Fruit fly (Drosophila melanogaster): ENCODE results near the gene Exo84.

The Exo84 gene

dm6 chr3R:26036153-26037144 lies 15.6 kb downstream of the Exo84 start (continued):
- peak; percentile 89 for TF ChIP-seq Asciz (GFP tag; optimal IDR thresholded peaks at IDR 0.05)
- peak; percentile 98 for TF ChIP-seq CG9727 (GFP tag; optimal IDR thresholded peaks at IDR 0.05)
- peak; percentile 89 for TF ChIP-seq PHDP (tag; optimal IDR thresholded peaks at IDR 0.05)
- no peak for TF ChIP-seq unc-4 (GFP tag; IDR thresholded peaks at IDR 0.05; ENCODE audit: partially characterized antibody)
- no peak for TF ChIP-seq CG6272 (GFP tag; IDR thresholded peaks at IDR 0.05)
- peak; percentile 95 for TF ChIP-seq CG13424 (tag; optimal IDR thresholded peaks at IDR 0.05)
- TF ChIP-seq eve (GFP tag; optimal IDR thresholded peaks at IDR 0.05) = peak in 1 of 2 experiments; percentile 78
- peak; percentile 54; the same call in 2 of the 3 replicates for TF ChIP-seq tgo (GFP tag; IDR thresholded peaks at IDR 0.05)
- no peak for TF ChIP-seq B-H2 (GFP tag; optimal IDR thresholded peaks at IDR 0.05)
- no peak for TF ChIP-seq bigmax (GFP tag; optimal IDR thresholded peaks at IDR 0.05)
- TF ChIP-seq CG3163 (GFP tag; optimal IDR thresholded peaks at IDR 0.05) = peak; percentile 28
- peak; percentile 70 for TF ChIP-seq Nf-YC (tag; optimal IDR thresholded peaks at IDR 0.05)
- TF ChIP-seq hth (optimal IDR thresholded peaks at IDR 0.05) = no peak
- peak; percentile 66 for TF ChIP-seq btn (GFP tag; optimal IDR thresholded peaks at IDR 0.05)
- peak; percentile 70 for TF ChIP-seq Deaf1 (tag; optimal IDR thresholded peaks at IDR 0.05)
- peak; percentile 97 for TF ChIP-seq CG15479 (GFP tag; optimal IDR thresholded peaks at IDR 0.05)
- peak; percentile 77 for TF ChIP-seq tin (GFP tag; optimal IDR thresholded peaks at IDR 0.05)
- no peak for TF ChIP-seq CG11085 (GFP tag; IDR thresholded peaks at IDR 0.05)
- peak; percentile 77 for TF ChIP-seq HHEX (GFP tag; optimal IDR thresholded peaks at IDR 0.05)
- peak; percentile 96 for TF ChIP-seq Sox100B (GFP tag; optimal IDR thresholded peaks at IDR 0.05)
- peak; percentile 57 for TF ChIP-seq Dek (tag; optimal IDR thresholded peaks at IDR 0.05)
- peak; percentile 89 for TF ChIP-seq CG1602 (GFP tag; optimal IDR thresholded peaks at IDR 0.05)
- TF ChIP-seq gcm2 (GFP tag; optimal IDR thresholded peaks at IDR 0.05) = peak; percentile 42
- 0 out of 2 replicates have a peak, but pooled peaks have one; percentile 27 for TF ChIP-seq CG14667 (GFP tag; IDR thresholded peaks at IDR 0.05)
- peak; percentile 48 for TF ChIP-seq CG8765 (GFP tag; IDR thresholded peaks at IDR 0.05)
- TF ChIP-seq Atf6 (GFP tag; IDR thresholded peaks at IDR 0.05) = no peak
- peak; percentile 97 for TF ChIP-seq zen (tag; optimal IDR thresholded peaks at IDR 0.05)
- TF ChIP-seq chif (GFP tag; optimal IDR thresholded peaks at IDR 0.05) = peak; percentile 40 to 89
- no peak for TF ChIP-seq zf30C (GFP tag; optimal IDR thresholded peaks at IDR 0.05)
- peak; percentile 99 for TF ChIP-seq CG10979 (tag; optimal IDR thresholded peaks at IDR 0.05)
- TF ChIP-seq Scr (GFP tag; IDR thresholded peaks at IDR 0.05; ENCODE audit: partially characterized antibody) = no peak
- peak; percentile 76 for TF ChIP-seq Camta (GFP tag; optimal IDR thresholded peaks at IDR 0.05)
- TF ChIP-seq CG12104 (GFP tag; optimal IDR thresholded peaks at IDR 0.05) = peak; percentile 83
- no peak; the same call in 2 of the 3 replicates for TF ChIP-seq ase (GFP tag; IDR thresholded peaks at IDR 0.05)
- peak; percentile 82 for TF ChIP-seq CG5180 (GFP tag; optimal IDR thresholded peaks at IDR 0.05)
- no peak for TF ChIP-seq sna (GFP tag; IDR thresholded peaks at IDR 0.05; ENCODE audit: partially characterized antibody)
- no peak for TF ChIP-seq Poxn (GFP tag; IDR thresholded peaks at IDR 0.05)
- peak; percentile 63 for TF ChIP-seq jumu (GFP tag; optimal IDR thresholded peaks at IDR 0.05)
- TF ChIP-seq zfh2 (GFP tag; optimal IDR thresholded peaks at IDR 0.05) = no peak
- no peak for TF ChIP-seq CG3847 (GFP tag; IDR thresholded peaks at IDR 0.05)
- peak; percentile 68 for TF ChIP-seq CG16863 (GFP tag; optimal IDR thresholded peaks at IDR 0.05)
- peak; percentile 96 for TF ChIP-seq CG1529 (GFP tag; optimal IDR thresholded peaks at IDR 0.05)
- TF ChIP-seq CG12155 (GFP tag; optimal IDR thresholded peaks at IDR 0.05) = peak; percentile 43
- peak; percentile 81; the same call in 1 of the 2 replicates for TF ChIP-seq CG17328 (GFP tag; IDR thresholded peaks at IDR 0.05)
- TF ChIP-seq Hmr (GFP tag; optimal IDR thresholded peaks at IDR 0.05) = peak; percentile 32
- TF ChIP-seq mld (GFP tag; IDR thresholded peaks at IDR 0.05; ENCODE audit: partially characterized antibody) = no peak
- peak; percentile 98 for TF ChIP-seq CG14710 (tag; optimal IDR thresholded peaks at IDR 0.05)
- TF ChIP-seq schlank (tag; optimal IDR thresholded peaks at IDR 0.05) = no peak

Data from whole organism, embryonic.